Fruit fly (Drosophila melanogaster) Kc167 (cell line): ENCODE measurements around the gene CG34342.

Source experiments
- Myc ChIP-seq: fragments of >200 bp; optimal IDR thresholded peaks from 2 replicates; lab custom pipeline; 2017; ENCODE audit warnings: missing external identifiers
- h ChIP-seq: fragments of >200 bp; optimal IDR thresholded peaks from 3 replicates; lab custom pipeline; 2018; ENCODE audit warnings: missing external identifiers
- psq ChIP-seq: fragments of >200 bp; optimal IDR thresholded peaks from 2 replicates; lab custom pipeline; 2017; ENCODE audit warnings: missing external identifiers

DNA sequence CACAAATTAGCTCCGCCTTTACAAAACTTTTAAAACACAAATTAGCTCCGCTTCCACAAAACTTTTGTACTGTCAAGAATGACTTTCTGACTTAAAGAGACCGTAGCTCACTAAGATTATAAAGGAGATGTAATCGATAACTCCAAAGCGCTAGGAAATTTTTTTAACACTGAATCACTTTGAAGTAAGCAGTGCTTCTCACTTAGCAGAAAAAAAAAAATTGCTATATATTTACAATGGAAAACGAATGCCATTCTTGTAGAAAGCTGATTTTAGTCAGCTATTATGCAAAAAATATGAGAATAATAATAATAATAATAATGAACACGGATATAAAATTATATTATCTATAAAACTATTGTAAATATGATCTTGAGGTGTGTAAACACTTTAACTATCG lies 11.8 kb downstream of the CG34342 start, which contains the start of gene blanks:
- TF ChIP-seq Myc (lab: Kevin White, UChicago) (no peak), psq (lab: Kevin White, UChicago) (no peak), h (lab: Kevin White, UChicago) (no peak)
